Worm (Caenorhabditis elegans) whole organism, L2 larva: ENCODE measurements around the gene C04A11.1.
A peak's percentile ranks its signal among the peaks of the same experiment; 100 is the strongest.

Experiments
- C34F6.9 ChIP-seq: fragments of 150-350 bp; optimal IDR thresholded peaks from 2 replicates; lab custom pipeline; 2014; ENCODE audit warnings: missing biosample characterization, missing genetic modification characterization
- F13H6.1 ChIP-seq: sonication (generic microtip); optimal IDR thresholded peaks from 2 replicates; lab custom pipeline; 2016; ENCODE audit warnings: missing genetic modification characterization, missing compliant biosample characterization
- Y55F3AM.14 ChIP-seq: fragments of 200-800 bp; sonication (Bioruptor generic); optimal IDR thresholded peaks from 2 replicates; lab custom pipeline; 2018; ENCODE audit warnings: mild to moderate bottlenecking, missing genetic modification characterization, missing compliant biosample characterization
- ZK546.5 ChIP-seq: sonication (generic microtip); optimal IDR thresholded peaks from 2 replicates; lab custom pipeline; 2017; ENCODE audit warnings: missing biosample characterization, missing genetic modification characterization
- aly-2 ChIP-seq: fragments of 150-350 bp; optimal IDR thresholded peaks from 2 replicates; lab custom pipeline; 2014; ENCODE audit warnings: missing biosample characterization, missing genetic modification characterization
- ama-1 ChIP-seq: fragments of 150-350 bp; optimal IDR thresholded peaks from 2 replicates; lab custom pipeline; 2018; ENCODE audit warnings: inconsistent platforms
- blmp-1 ChIP-seq: sonication (generic microtip); optimal IDR thresholded peaks from 2 replicates; lab custom pipeline; 2017; ENCODE audit warnings: missing genetic modification characterization, mild to moderate bottlenecking, missing compliant biosample characterization, antibody characterized with exemption, moderate library complexity; ENCODE audit not compliant: insufficient read depth
- ceh-16 ChIP-seq: fragments of 150-350 bp; optimal IDR thresholded peaks from 2 replicates; lab custom pipeline; 2014; ENCODE audit warnings: missing biosample characterization, missing genetic modification characterization
- ceh-82 ChIP-seq: fragments of 150-350 bp; optimal IDR thresholded peaks from 2 replicates; lab custom pipeline; 2014; ENCODE audit warnings: missing biosample characterization, missing genetic modification characterization
- crh-2 ChIP-seq: sonication (generic microtip); optimal IDR thresholded peaks from 2 replicates; lab custom pipeline; 2017; ENCODE audit warnings: missing biosample characterization, missing genetic modification characterization
- dmd-4 ChIP-seq: sonication (generic microtip); optimal IDR thresholded peaks from 2 replicates; lab custom pipeline; 2017; ENCODE audit warnings: missing biosample characterization, missing genetic modification characterization
- egl-27 ChIP-seq: sonication (generic microtip); optimal IDR thresholded peaks from 3 replicates; lab custom pipeline; 2017; ENCODE audit warnings: missing biosample characterization, missing genetic modification reagents, missing genetic modification characterization
- elt-1 ChIP-seq: fragments of 150-350 bp; optimal IDR thresholded peaks from 2 replicates; lab custom pipeline; 2014; ENCODE audit warnings: missing biosample characterization, missing genetic modification characterization
- elt-3 ChIP-seq: sonication (generic microtip); optimal IDR thresholded peaks from 2 replicates; lab custom pipeline; 2017; ENCODE audit warnings: missing biosample characterization, missing genetic modification characterization
- fos-1 ChIP-seq: fragments of 150-350 bp; optimal IDR thresholded peaks from 2 replicates; lab custom pipeline; 2014; ENCODE audit warnings: missing biosample characterization, missing genetic modification characterization
- lin-39 ChIP-seq: fragments of 150-350 bp; optimal IDR thresholded peaks from 2 replicates; lab custom pipeline; 2014; ENCODE audit warnings: missing biosample characterization, missing genetic modification reagents, missing genetic modification characterization
- nhr-10 ChIP-seq: sonication (generic microtip); optimal IDR thresholded peaks from 2 replicates; lab custom pipeline; 2017; ENCODE audit warnings: missing biosample characterization, missing genetic modification characterization
- nhr-12 ChIP-seq: fragments of 150-350 bp; optimal IDR thresholded peaks from 2 replicates; lab custom pipeline; 2014; ENCODE audit warnings: missing biosample characterization, missing genetic modification characterization
- nhr-129 ChIP-seq: fragments of 150-350 bp; optimal IDR thresholded peaks from 2 replicates; lab custom pipeline; 2014; ENCODE audit warnings: missing biosample characterization, missing genetic modification characterization
- nhr-21 ChIP-seq: fragments of 150-350 bp; optimal IDR thresholded peaks from 2 replicates; lab custom pipeline; 2014; ENCODE audit warnings: missing biosample characterization, missing genetic modification characterization
- nhr-237 ChIP-seq: fragments of 150-350 bp; optimal IDR thresholded peaks from 2 replicates; lab custom pipeline; 2014; ENCODE audit warnings: missing biosample characterization, missing genetic modification characterization
- nhr-6 ChIP-seq: fragments of 150-350 bp; optimal IDR thresholded peaks from 2 replicates; lab custom pipeline; 2014; ENCODE audit warnings: missing biosample characterization, missing genetic modification characterization
- nhr-77 ChIP-seq: fragments of 150-350 bp; optimal IDR thresholded peaks from 2 replicates; lab custom pipeline; 2014; ENCODE audit warnings: missing biosample characterization, missing genetic modification characterization
- sem-4 ChIP-seq: fragments of 150-350 bp; optimal IDR thresholded peaks from 2 replicates; lab custom pipeline; 2014; ENCODE audit warnings: missing biosample characterization, missing genetic modification reagents, missing genetic modification characterization
- skn-1 ChIP-seq: sonication (generic microtip); optimal IDR thresholded peaks from 2 replicates; lab custom pipeline; 2017; ENCODE audit warnings: missing biosample characterization, missing genetic modification characterization
- sma-9 ChIP-seq, 2 experiments: fragments of 150-350 bp in 1 of 2; sonication (generic microtip) in 1 of 2; optimal IDR thresholded peaks; 2 replicates each; lab custom pipeline; 2014 to 2016; ENCODE audit warnings: missing genetic modification characterization in 2 of 2, mild to moderate bottlenecking in 1 of 2, missing biosample characterization in 1 of 2, missing compliant biosample characterization in 1 of 2, missing genetic modification reagents in 1 of 2, moderate library complexity in 1 of 2
- snpc-4 ChIP-seq: fragments of 150-350 bp; optimal IDR thresholded peaks from 2 replicates; lab custom pipeline; 2014; ENCODE audit warnings: missing biosample characterization, missing genetic modification characterization
- unc-55 ChIP-seq: fragments of 150-350 bp; sonication (generic microtip); optimal IDR thresholded peaks from 3 replicates; lab custom pipeline; 2014; ENCODE audit warnings: missing biosample characterization, missing genetic modification reagents, missing genetic modification characterization
- ztf-1 ChIP-seq: fragments of 200-800 bp; sonication (Bioruptor generic); conservative IDR thresholded peaks from 2 replicates; pipeline ENCODE4 v1.3.6; 2022; ENCODE audit warnings: missing genetic modification characterization, missing compliant biosample characterization
- ztf-4 ChIP-seq: fragments of 150-350 bp; optimal IDR thresholded peaks from 2 replicates; lab custom pipeline; 2014; ENCODE audit warnings: missing biosample characterization, missing genetic modification characterization

The C04A11.1 gene

DNA sequence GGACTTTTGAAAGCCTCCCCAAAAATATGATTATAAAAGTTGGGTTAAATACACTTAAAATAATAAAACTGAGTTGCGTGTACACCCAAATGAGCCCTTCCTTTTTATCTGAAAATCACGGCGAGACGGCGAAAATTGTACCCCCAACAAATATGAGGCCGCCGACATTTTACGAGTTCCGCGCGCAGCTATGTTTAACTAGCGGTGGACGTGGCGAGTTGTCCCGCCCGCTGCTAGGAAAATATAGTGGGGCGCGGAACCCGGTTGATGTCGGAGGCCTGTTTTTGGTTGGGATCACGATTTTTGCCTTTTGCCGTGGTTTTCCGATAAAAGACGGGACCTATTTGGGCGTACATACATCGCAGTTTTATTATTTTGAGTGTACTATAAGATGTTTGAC, 27.3 kb upstream of the C04A11.1 start:
- TF ChIP-seq snpc-4 (peak; percentile 58), ztf-4 (tag; lab: Kevin White, UChicago) (no peak)

DNA sequence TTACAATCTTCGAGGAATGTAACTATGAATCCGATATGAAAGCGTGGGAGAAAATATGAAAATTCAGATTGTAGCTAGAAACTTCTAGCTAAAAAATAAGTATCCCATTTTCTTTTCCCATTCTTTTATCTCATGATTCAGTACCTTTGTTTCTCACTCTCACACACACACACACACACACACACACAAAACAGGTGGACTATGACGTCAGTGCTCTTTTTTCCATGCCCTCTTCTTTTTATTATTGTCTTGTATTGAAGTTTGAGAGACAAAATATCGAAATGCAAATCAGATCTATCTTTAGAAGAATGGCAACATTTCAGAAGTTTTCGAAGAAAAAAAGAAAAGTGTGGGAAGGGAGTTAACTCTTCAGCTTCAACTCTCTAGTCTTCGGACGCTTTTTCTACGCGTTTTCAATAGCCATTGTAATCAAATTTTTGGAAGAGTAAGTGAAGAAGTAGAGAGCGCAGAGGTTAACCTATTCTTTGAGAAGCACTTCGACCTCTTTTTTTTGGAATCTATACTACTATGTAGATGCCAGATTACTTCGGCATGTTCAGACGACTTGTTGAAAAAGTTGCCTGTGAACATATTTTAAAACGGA, 26.3 kb upstream of the C04A11.1 start:
- TF ChIP-seq elt-1 (tag; lab: Kevin White, UChicago), result no peak
- TF ChIP-seq nhr-12 (tag; lab: Kevin White, UChicago), result no peak
- TF ChIP-seq nhr-21 (tag; lab: Kevin White, UChicago), result no peak
- TF ChIP-seq fos-1 (tag; lab: Kevin White, UChicago), result no peak
- TF ChIP-seq unc-55, result no peak
- no peak for TF ChIP-seq sem-4 (tag; lab: Kevin White, UChicago)
- TF ChIP-seq nhr-77 (tag; lab: Kevin White, UChicago), result no peak
- TF ChIP-seq C34F6.9 (tag; lab: Kevin White, UChicago), result peak; percentile 22
- TF ChIP-seq elt-3 (tag; lab: Kevin White, UChicago), result no peak
- TF ChIP-seq ZK546.5 (tag; lab: Kevin White, UChicago), result no peak
- no peak for TF ChIP-seq ama-1 (lab: Kevin White, UChicago)
- TF ChIP-seq nhr-237 (tag; lab: Kevin White, UChicago), result no peak
- no peak for TF ChIP-seq crh-2
- TF ChIP-seq sma-9 (GFP tag; optimal IDR thresholded peaks at IDR 0.05; lab: Kevin White, UChicago), result peak; percentile 40
- no peak for TF ChIP-seq sma-9 (tag; optimal IDR thresholded peaks at IDR 0.05; lab: Kevin White, UChicago)
- TF ChIP-seq Y55F3AM.14, result no peak
- no peak for TF ChIP-seq skn-1 (tag; lab: Kevin White, UChicago)
- TF ChIP-seq dmd-4, result no peak
- TF ChIP-seq snpc-4, result no peak
- TF ChIP-seq ceh-16 (tag; lab: Kevin White, UChicago), result no peak
- peak; percentile 7 for TF ChIP-seq F13H6.1 (tag; lab: Kevin White, UChicago)
- no peak for TF ChIP-seq ceh-82 (tag; lab: Kevin White, UChicago)
- no peak for TF ChIP-seq nhr-6
- TF ChIP-seq blmp-1 (tag; lab: Kevin White, UChicago), result no peak
- TF ChIP-seq aly-2, result no peak

DNA sequence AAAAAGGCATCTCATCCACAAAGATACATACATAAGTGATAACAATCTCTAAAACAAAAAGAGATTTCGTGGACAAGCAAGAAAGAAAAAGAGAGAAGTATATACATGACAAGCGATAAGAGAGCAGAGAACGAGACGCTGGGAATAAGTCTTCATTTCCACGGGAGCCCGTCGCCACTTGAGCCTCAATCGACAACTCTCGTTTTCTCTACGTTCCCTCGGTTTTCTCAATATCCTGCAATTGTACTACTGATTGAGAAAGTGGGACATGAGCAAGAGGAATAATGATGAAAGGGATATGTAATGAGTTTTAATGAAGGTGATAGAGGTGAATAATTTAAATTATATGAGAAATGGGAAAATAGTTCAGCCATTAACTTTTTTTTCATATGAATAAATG, 22.8 kb upstream of the C04A11.1 start:
- no peak for TF ChIP-seq ztf-4 (tag; lab: Kevin White, UChicago)
- no peak for TF ChIP-seq ceh-16 (tag; lab: Kevin White, UChicago)
- peak; percentile 24 for TF ChIP-seq F13H6.1 (tag; lab: Kevin White, UChicago)
- TF ChIP-seq blmp-1 (tag; lab: Kevin White, UChicago), result no peak
- peak; percentile 21 for TF ChIP-seq sma-9 (GFP tag; optimal IDR thresholded peaks at IDR 0.05; lab: Kevin White, UChicago)
- TF ChIP-seq sma-9 (tag; optimal IDR thresholded peaks at IDR 0.05; lab: Kevin White, UChicago), result no peak

DNA sequence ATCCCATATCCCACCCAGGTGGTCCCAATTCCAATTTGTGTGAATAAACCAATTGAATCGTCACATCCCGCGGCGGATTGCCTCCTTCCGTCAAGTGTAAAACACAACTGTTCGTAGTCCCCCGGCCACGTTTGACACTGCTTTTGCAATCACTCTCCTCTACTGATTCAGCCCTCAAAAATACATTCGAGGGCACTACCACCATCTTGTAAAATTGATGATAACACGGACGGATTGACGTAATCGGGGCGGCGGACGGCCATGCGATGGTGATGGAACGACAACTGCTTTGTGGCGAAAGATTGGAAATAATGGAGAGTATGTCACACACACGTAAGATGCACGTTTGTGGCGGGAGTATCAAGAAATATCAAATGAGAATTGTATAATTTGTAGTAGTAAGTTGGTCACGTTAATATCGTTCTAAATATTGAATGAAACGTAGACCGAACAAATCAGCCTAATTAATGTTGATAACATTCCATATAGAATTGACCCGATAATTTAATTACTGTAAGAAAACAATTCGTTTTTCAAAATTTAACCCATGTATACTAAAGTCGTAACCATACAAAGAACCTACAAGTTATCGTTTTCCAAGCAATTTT, 21.9 kb upstream of the C04A11.1 start:
- TF ChIP-seq C34F6.9 (tag; lab: Kevin White, UChicago) (peak; percentile 17), sem-4 (tag; lab: Kevin White, UChicago) (peak; percentile 11), nhr-129 (tag; lab: Kevin White, UChicago) (peak; percentile 53), ZK546.5 (tag; lab: Kevin White, UChicago) (no peak), F13H6.1 (tag; lab: Kevin White, UChicago) (peak; percentile 69), sma-9 (GFP tag; optimal IDR thresholded peaks at IDR 0.05; lab: Kevin White, UChicago) (peak; percentile 31), sma-9 (tag; optimal IDR thresholded peaks at IDR 0.05; lab: Kevin White, UChicago) (no peak), elt-1 (tag; lab: Kevin White, UChicago) (no peak), nhr-21 (tag; lab: Kevin White, UChicago) (no peak), lin-39 (peak; percentile 9)

DNA sequence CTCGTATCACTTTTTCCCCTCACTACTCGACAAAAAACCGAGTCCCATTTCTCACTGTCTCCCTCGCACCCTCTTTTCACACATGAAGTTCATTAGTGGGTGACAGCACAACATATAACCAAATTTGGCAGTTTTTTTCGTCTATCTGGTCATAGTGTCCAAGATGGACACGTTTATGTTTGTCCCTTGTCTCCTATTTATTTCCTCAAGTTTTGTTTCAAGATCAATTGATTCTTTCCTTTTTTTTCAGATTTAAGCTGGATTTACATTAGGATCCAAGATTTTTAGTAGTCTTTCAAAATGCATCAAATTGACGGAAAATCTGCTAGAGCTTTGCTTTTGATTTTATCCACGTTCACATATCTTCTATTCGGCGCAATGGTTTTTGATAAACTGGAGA, 20.7 kb upstream of the C04A11.1 start, which contains the start of gene twk-20:
Gene twk-20, plus strand, starts transcription at position 301 of the 400 bp plus-strand sequence.
- no peak for TF ChIP-seq Y55F3AM.14
- no peak for TF ChIP-seq ztf-1 (GFP tag; lab: Robert Waterston, UW)
- TF ChIP-seq nhr-129 (tag; lab: Kevin White, UChicago), result no peak
- no peak for TF ChIP-seq elt-1 (tag; lab: Kevin White, UChicago)
- no peak for TF ChIP-seq nhr-10 (tag; lab: Kevin White, UChicago)
- no peak for TF ChIP-seq sem-4 (tag; lab: Kevin White, UChicago)
- TF ChIP-seq C34F6.9 (tag; lab: Kevin White, UChicago), result no peak
- no peak for TF ChIP-seq egl-27 (tag; lab: Kevin White, UChicago)
- TF ChIP-seq, all 48 proteins: peak for 0
